Fruit fly (Drosophila melanogaster): Measurements from ENCODE around the gene Arr2.

Gene Arr2

DNA sequence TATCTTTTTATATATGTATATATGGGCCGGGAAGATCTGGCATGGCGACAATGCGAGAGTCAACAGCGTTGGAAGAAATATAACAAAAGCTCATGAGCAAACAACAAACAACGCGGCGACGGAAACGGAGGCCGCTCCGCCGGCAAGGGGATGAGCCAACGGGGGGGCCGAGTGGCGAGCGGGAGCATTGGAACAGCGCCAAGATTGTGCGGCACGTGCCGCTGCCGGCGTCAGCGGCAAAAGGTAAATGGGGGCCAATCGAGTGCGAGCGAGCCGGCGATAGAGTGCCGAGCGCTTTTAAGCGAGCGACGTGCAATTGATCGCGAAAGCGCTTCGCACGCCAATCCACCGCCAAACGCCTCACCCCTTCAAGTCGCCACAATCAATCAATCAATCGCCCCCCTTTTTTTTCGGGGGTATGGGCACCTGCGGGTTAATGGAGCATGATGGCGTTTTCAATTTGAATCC lies 47.8 kb upstream of the Arr2 start (continued):
- TF ChIP-seq CG7839 (tag; optimal IDR thresholded peaks at IDR 0.05) (peak; percentile 33), Blimp-1 (GFP tag; optimal IDR thresholded peaks at IDR 0.05) (peak; percentile 60), CG15696 (tag; optimal IDR thresholded peaks at IDR 0.05) (peak; percentile 13), unpg (GFP tag; optimal IDR thresholded peaks at IDR 0.05) (peak; percentile 50), gsb (GFP tag; IDR thresholded peaks at IDR 0.05) (no peak), CG5245 (GFP tag; optimal IDR thresholded peaks at IDR 0.05) (no peak), crol (GFP tag; IDR thresholded peaks at IDR 0.05) (peak; percentile 97), bbx (GFP tag; IDR thresholded peaks at IDR 0.05; ENCODE audit: partially characterized antibody) (no peak; the same call in 1 of the 2 replicates), CG2116 (GFP tag; optimal IDR thresholded peaks at IDR 0.05) (peak; percentile 42), salm (tag; optimal IDR thresholded peaks at IDR 0.05) (peak; percentile 52), shn (GFP tag; optimal IDR thresholded peaks at IDR 0.05) (no peak), run (tag; optimal IDR thresholded peaks at IDR 0.05) (peak; percentile 20), vfl (GFP tag; optimal IDR thresholded peaks at IDR 0.05) (no peak), p53 (GFP tag; optimal IDR thresholded peaks at IDR 0.05) (no peak), CG14441 (GFP tag; IDR thresholded peaks at IDR 0.05) (peak; percentile 29; the same call in 1 of the 2 replicates), CG17568 (GFP tag; optimal IDR thresholded peaks at IDR 0.05) (peak; percentile 46), Doc3 (GFP tag; IDR thresholded peaks at IDR 0.05; ENCODE audit: partially characterized antibody) (no peak), sqz (GFP tag; optimal IDR thresholded peaks at IDR 0.05) (peak; percentile 48), MTF-1 (GFP tag; optimal IDR thresholded peaks at IDR 0.05; ENCODE audit: borderline replicate concordance) (peak; percentile 82), psq (GFP tag; optimal IDR thresholded peaks at IDR 0.05) (peak; percentile 54), CG2678 (tag; optimal IDR thresholded peaks at IDR 0.05) (peak; percentile 76), Gsc (GFP tag; IDR thresholded peaks at IDR 0.05) (no peak), wor (GFP tag; IDR thresholded peaks at IDR 0.05) (no peak), CG18619 (GFP tag; optimal IDR thresholded peaks at IDR 0.05) (peak; percentile 72), gcm (GFP tag; optimal IDR thresholded peaks at IDR 0.05) (peak; percentile 60), Neu2 (GFP tag; optimal IDR thresholded peaks at IDR 0.05; ENCODE audit: borderline replicate concordance) (no peak), BtbVII (GFP tag; optimal IDR thresholded peaks at IDR 0.05) (peak; percentile 82), eve (GFP tag; optimal IDR thresholded peaks at IDR 0.05) (no peak), D19B (GFP tag; optimal IDR thresholded peaks at IDR 0.05) (peak; percentile 14), Pdp1 (GFP tag; optimal IDR thresholded peaks at IDR 0.05) (peak in 1 of 2 experiments; percentile 38), pho (GFP tag; optimal IDR thresholded peaks at IDR 0.05) (peak; percentile 37), Dip2 (GFP tag; IDR thresholded peaks at IDR 0.05) (no peak), Doc2 (GFP tag; IDR thresholded peaks at IDR 0.05) (no peak), E2f1 (GFP tag; IDR thresholded peaks at IDR 0.05) (no peak; the same call in 1 of the 2 replicates), CG4707 (GFP tag; optimal IDR thresholded peaks at IDR 0.05) (peak; percentile 47), CoRest (tag; optimal IDR thresholded peaks at IDR 0.05) (peak; percentile 51), CG9609 (GFP tag; optimal IDR thresholded peaks at IDR 0.05) (peak; percentile 43), CG10321 (GFP tag; IDR thresholded peaks at IDR 0.05) (peak; percentile 73), scrt (GFP tag; optimal IDR thresholded peaks at IDR 0.05) (peak; percentile 51), kah (GFP tag; optimal IDR thresholded peaks at IDR 0.05) (peak; percentile 47), CG8290 (GFP tag; optimal IDR thresholded peaks at IDR 0.05) (no peak), CG8290 (tag; optimal IDR thresholded peaks at IDR 0.05) (peak in 1 of 2 experiments; percentile 60), CG7556 (GFP tag; optimal IDR thresholded peaks at IDR 0.05) (peak; percentile 64), CTCF (GFP tag; optimal IDR thresholded peaks at IDR 0.05) (peak; percentile 12), Ets65A (GFP tag) (peak; percentile 63), Ets97D (GFP tag; optimal IDR thresholded peaks at IDR 0.05) (no peak), sens-2 (GFP tag; IDR thresholded peaks at IDR 0.05) (0 out of 2 replicates have a peak, but pooled peaks have one; percentile 38), sisA (GFP tag; IDR thresholded peaks at IDR 0.05) (no peak), stc (GFP tag; IDR thresholded peaks at IDR 0.05) (peak; percentile 48; the same call in 1 of the 2 replicates), fd3F (GFP tag; optimal IDR thresholded peaks at IDR 0.05) (peak; percentile 48), Hsf (GFP tag; optimal IDR thresholded peaks at IDR 0.05) (peak; percentile 4)

Data from whole organism, embryonic.